Worm (Caenorhabditis elegans): ENCODE data around the gene C28H8.2.

Gene C28H8.2

ce11 chrIII:5943368-5944180 lies 23.5 kb downstream of the C28H8.2 start (continued):
- TF ChIP-seq ceh-20 (GFP tag; IDR thresholded peaks at IDR 0.05): peak; percentile 8; the same call in 1 of the 2 replicates
- no peak for TF ChIP-seq zag-1 (tag; optimal IDR thresholded peaks at IDR 0.05)
- peak in 1 of 2 experiments; percentile 20 for TF ChIP-seq mdl-1 (tag; optimal IDR thresholded peaks at IDR 0.05)
- no peak for TF ChIP-seq tra-1 (GFP tag; IDR thresholded peaks at IDR 0.05)
- no peak for TF ChIP-seq snpc-1.2 (GFP tag; IDR thresholded peaks at IDR 0.05)
- TF ChIP-seq R02D3.7 (tag; optimal IDR thresholded peaks at IDR 0.05): no peak
- TF ChIP-seq T20F7.1 (GFP tag; optimal IDR thresholded peaks at IDR 0.05): peak; percentile 79
- TF ChIP-seq Y105C5A.15 (GFP tag; IDR thresholded peaks at IDR 0.05): no peak
- no peak for TF ChIP-seq F44E2.7 (GFP tag; IDR thresholded peaks at IDR 0.05)
- TF ChIP-seq nhr-48 (tag; optimal IDR thresholded peaks at IDR 0.05): peak; percentile 11
- peak; percentile 39; the same call in 1 of the 2 replicates for TF ChIP-seq lin-1 (GFP tag; IDR thresholded peaks at IDR 0.05)
- no peak for TF ChIP-seq lin-15B (tag; optimal IDR thresholded peaks at IDR 0.05)
- TF ChIP-seq madf-5 (GFP tag; IDR thresholded peaks at IDR 0.05): no peak; a peak in 1 of 4 replicates
- TF ChIP-seq dpl-1 (GFP tag; optimal IDR thresholded peaks at IDR 0.05): peak; percentile 2
- no peak for TF ChIP-seq pqm-1 (tag; optimal IDR thresholded peaks at IDR 0.05)
- TF ChIP-seq nhr-41 (GFP tag; IDR thresholded peaks at IDR 0.05): peak; percentile 16; the same call in 1 of the 2 replicates
- peak; percentile 82 for TF ChIP-seq dve-1 (tag; optimal IDR thresholded peaks at IDR 0.05; ENCODE audit: insufficient read depth)
- TF ChIP-seq lin-39 (tag; optimal IDR thresholded peaks at IDR 0.05): no peak
- TF ChIP-seq mdt-29 (GFP tag; IDR thresholded peaks at IDR 0.05): peak; percentile 62
- TF ChIP-seq php-3 (GFP tag; IDR thresholded peaks at IDR 0.05): 0 out of 2 replicates have a peak, but pooled peaks have one; percentile 42
- TF ChIP-seq unc-39 (tag; optimal IDR thresholded peaks at IDR 0.05): no peak
- TF ChIP-seq gei-8 (GFP tag; optimal IDR thresholded peaks at IDR 0.05): peak; percentile 25
- TF ChIP-seq ces-1 (GFP tag; optimal IDR thresholded peaks at IDR 0.05): no peak
- no peak for TF ChIP-seq snpc-4 (tag; optimal IDR thresholded peaks at IDR 0.05)
- peak; percentile 59; the same call in 1 of the 2 replicates for TF ChIP-seq dmd-9 (GFP tag; IDR thresholded peaks at IDR 0.05)
- peak; percentile 31 for TF ChIP-seq nhr-111 (GFP tag; optimal IDR thresholded peaks at IDR 0.05)
- TF ChIP-seq Y75B8A.6 (GFP tag; IDR thresholded peaks at IDR 0.05): peak; percentile 75
- no peak for TF ChIP-seq nhr-6 (tag; optimal IDR thresholded peaks at IDR 0.05)
- peak; percentile 8; the same call in 1 of the 2 replicates for TF ChIP-seq set-16 (GFP tag; IDR thresholded peaks at IDR 0.05)
- TF ChIP-seq egl-43 (GFP tag; IDR thresholded peaks at IDR 0.05): no peak
- no peak for TF ChIP-seq ceh-32 (tag; optimal IDR thresholded peaks at IDR 0.05; ENCODE audit: poor library complexity)
- TF ChIP-seq tag-97 (GFP tag; IDR thresholded peaks at IDR 0.05): no peak

ce11 chrIII:5945865-5946264 lies 25.7 kb downstream of the C28H8.2 start, which contains the start of gene F25B5.5:
F25B5.5 (minus strand) TSS chrIII:5946124.
- TF ChIP-seq zip-2 (tag; optimal IDR thresholded peaks at IDR 0.05): no peak
- no peak for TF ChIP-seq lin-15B (tag; optimal IDR thresholded peaks at IDR 0.05)
- 0 out of 2 replicates have a peak, but pooled peaks have one; percentile 14 for TF ChIP-seq php-3 (GFP tag; IDR thresholded peaks at IDR 0.05)
- 0 out of 2 replicates have a peak, but pooled peaks have one; percentile 29 for TF ChIP-seq snpc-1.2 (GFP tag; IDR thresholded peaks at IDR 0.05)
- no peak for TF ChIP-seq nhr-102 (tag; optimal IDR thresholded peaks at IDR 0.05)
- no peak for TF ChIP-seq dpl-1 (GFP tag; optimal IDR thresholded peaks at IDR 0.05)
- TF ChIP-seq zfp-3 (GFP tag; conservative IDR thresholded peaks at IDR 0.05): peak; percentile 81
- peak; percentile 65; the same call in 1 of the 2 replicates for TF ChIP-seq T26A8.4 (GFP tag; IDR thresholded peaks at IDR 0.05)
- 0 out of 2 replicates have a peak, but pooled peaks have one; percentile 13 for TF ChIP-seq lin-1 (GFP tag; IDR thresholded peaks at IDR 0.05)
- TF ChIP-seq lir-3 (tag; optimal IDR thresholded peaks at IDR 0.05): no peak
- TF ChIP-seq unc-39 (tag; optimal IDR thresholded peaks at IDR 0.05): no peak
- TF ChIP-seq daf-12 (tag; optimal IDR thresholded peaks at IDR 0.05): no peak
- TF ChIP-seq ctbp-1 (GFP tag; IDR thresholded peaks at IDR 0.05): no peak
- TF ChIP-seq unc-130 (GFP tag; optimal IDR thresholded peaks at IDR 0.05): no peak
- no peak for TF ChIP-seq ces-1 (GFP tag; optimal IDR thresholded peaks at IDR 0.05)
